Fruit fly (Drosophila melanogaster): ENCODE data around the gene Fur1.

dm6 chr3R:25515450-25516288 lies 42.8 kb upstream of the Fur1 start, which contains the start of gene msi:
- TF ChIP-seq CG12155 (GFP tag; optimal IDR thresholded peaks at IDR 0.05) (peak; percentile 96), BtbVII (GFP tag; optimal IDR thresholded peaks at IDR 0.05) (peak; percentile 97)
